Worm (Caenorhabditis elegans) whole organism, midembryonic: Measurements from ENCODE around the gene ssna-1.

ENCODE experiments used
- ref-1 ChIP-seq: fragments of 200-800 bp; sonication (Bioruptor generic); conservative IDR thresholded peaks from 2 replicates; pipeline ENCODE4 v1.3.6; 2022; ENCODE audit warnings: missing genetic modification reagents, missing genetic modification characterization, missing compliant biosample characterization
- ztf-23 ChIP-seq: fragments of 200-800 bp; sonication (Bioruptor generic); IDR thresholded peaks from 2 replicates; pipeline ENCODE4 v1.3.6; 2022; ENCODE audit warnings: missing genetic modification reagents, missing genetic modification characterization, missing compliant biosample characterization

DNA sequence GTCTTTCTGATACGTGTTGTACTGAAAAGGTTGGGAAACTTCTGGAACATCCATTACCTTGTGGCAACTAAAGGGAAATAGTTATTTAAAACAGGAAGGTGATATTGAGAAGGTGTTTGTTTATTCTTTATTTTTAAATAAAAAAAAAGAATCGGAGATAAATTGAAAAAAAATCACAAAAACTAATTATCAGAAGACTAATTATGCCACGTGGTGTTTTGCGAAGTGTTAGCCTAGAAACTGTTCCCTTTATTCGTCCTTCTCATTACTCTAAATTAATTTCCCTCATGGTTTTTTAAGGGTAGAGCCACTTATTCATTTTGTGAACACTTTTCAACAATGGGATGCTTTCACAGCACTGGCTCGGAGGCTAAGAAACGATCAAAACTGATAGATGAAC, 13.5 kb downstream of the ssna-1 start, which contains the start of gene gpa-4:
- TF ChIP-seq ref-1 (GFP tag; lab: Robert Waterston, UW) (no peak), ztf-23 (GFP tag; lab: Robert Waterston, UW) (no peak)
